Worm (Caenorhabditis elegans) whole organism, midembryonic: ENCODE data around the gene Y46G5A.47.

ENCODE experiments used
- T22C8.4 ChIP-seq: fragments of 200-800 bp; sonication (Bioruptor generic); IDR thresholded peaks from 2 replicates; pipeline ENCODE4 v1.3.6; 2022; ENCODE audit warnings: missing genetic modification characterization, missing compliant biosample characterization
- klf-2 ChIP-seq: fragments of 200-800 bp; sonication (Bioruptor generic); conservative IDR thresholded peaks from 2 replicates; pipeline ENCODE4 v1.3.6; 2022; ENCODE audit warnings: missing genetic modification reagents, missing genetic modification characterization, missing compliant biosample characterization
- med-1 ChIP-seq: sonication (generic microtip); optimal IDR thresholded peaks from 2 replicates; lab custom pipeline; 2017; ENCODE audit warnings: missing genetic modification characterization, mild to moderate bottlenecking, missing compliant biosample characterization, antibody characterized with exemption, missing genetic modification reagents; ENCODE audit not compliant: insufficient read depth
- tab-1 ChIP-seq: fragments of 200-800 bp; sonication (Bioruptor generic); IDR thresholded peaks from 2 replicates; pipeline ENCODE4 v1.3.6; 2022; ENCODE audit warnings: missing genetic modification characterization, missing compliant biosample characterization

ce11 chrII:12847736-12848135 lies 42.6 kb upstream of the Y46G5A.47 start, which contains the start of gene pes-10:
- no peak for TF ChIP-seq klf-2 (GFP tag; lab: Robert Waterston, UW)
- no peak for TF ChIP-seq tab-1
- TF ChIP-seq med-1 (GFP tag; lab: Kevin White, UChicago), result no peak
- TF ChIP-seq T22C8.4 (GFP tag; lab: Robert Waterston, UW), result no peak
